Worm (Caenorhabditis elegans): ENCODE measurements around the gene C45H4.13.

DNA sequence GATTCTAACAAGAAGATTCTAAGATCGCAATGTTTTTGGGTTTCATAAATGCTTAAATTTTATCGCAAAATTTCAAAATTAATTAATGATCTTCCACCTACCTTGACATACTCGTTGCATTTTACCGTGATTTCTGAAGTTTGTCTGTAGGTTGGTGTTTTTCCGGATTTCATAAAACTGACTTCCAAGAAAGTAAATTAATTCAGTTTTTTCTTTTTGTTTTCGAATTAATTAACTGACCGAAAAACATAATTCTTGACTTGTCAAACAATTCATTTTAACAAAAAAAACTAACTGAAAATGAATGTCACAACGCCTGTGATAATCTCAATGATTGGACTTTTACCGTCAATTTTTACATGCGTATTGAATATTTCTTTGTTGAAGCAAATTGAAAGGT lies 31.0 kb upstream of the C45H4.13 start, which contains the start of gene srbc-16:
- TF ChIP-seq lsy-2 (tag; optimal IDR thresholded peaks at IDR 0.05) (no peak), lin-13 (GFP tag; optimal IDR thresholded peaks at IDR 0.05) (no peak), ceh-63 (GFP tag; optimal IDR thresholded peaks at IDR 0.05) (no peak), nhr-11 (tag; optimal IDR thresholded peaks at IDR 0.05) (no peak), isw-1 (GFP tag; IDR thresholded peaks at IDR 0.05) (no peak), mdl-1 (tag; optimal IDR thresholded peaks at IDR 0.05) (no peak), grh-1 (GFP tag; IDR thresholded peaks at IDR 0.05) (no peak)
